Fruit fly (Drosophila melanogaster) whole organism, adult: Measurements from ENCODE around the gene alpha4GT2.

Source experiments
- CG11617 ChIP-seq: fragments of 200-800 bp; sonication (Bioruptor generic); optimal IDR thresholded peaks from 2 replicates; lab custom pipeline; 2017; ENCODE audit warnings: mild to moderate bottlenecking, missing biosample characterization, missing genetic modification reagents, missing genetic modification characterization
- CG1620 ChIP-seq: fragments of 200-800 bp; sonication (Bioruptor generic); optimal IDR thresholded peaks from 2 replicates; lab custom pipeline; 2016; ENCODE audit warnings: missing biosample characterization, missing genetic modification characterization
- CG33017 ChIP-seq: fragments of 200-800 bp; sonication (Bioruptor generic); optimal IDR thresholded peaks from 2 replicates; lab custom pipeline; 2018; ENCODE audit warnings: missing biosample characterization, mild to moderate bottlenecking, missing genetic modification characterization, moderate library complexity
- CG7045 ChIP-seq: fragments of 200-800 bp; sonication (Bioruptor generic); optimal IDR thresholded peaks from 2 replicates; lab custom pipeline; 2017; ENCODE audit warnings: missing biosample characterization, mild to moderate bottlenecking, missing genetic modification characterization
- CG7101 ChIP-seq: fragments of 200-800 bp; sonication (Bioruptor generic); optimal IDR thresholded peaks from 2 replicates; lab custom pipeline; 2018; ENCODE audit warnings: missing biosample characterization, mild to moderate bottlenecking, missing genetic modification characterization, moderate library complexity
- Crg-1 ChIP-seq: fragments of 200-800 bp; sonication (Bioruptor generic); optimal IDR thresholded peaks from 2 replicates; lab custom pipeline; 2016; ENCODE audit warnings: missing biosample characterization, missing genetic modification characterization
- Hr96 ChIP-seq: fragments of 200-800 bp; sonication (Bioruptor generic); optimal IDR thresholded peaks from 2 replicates; lab custom pipeline; 2016; ENCODE audit warnings: missing biosample characterization, missing genetic modification characterization
- Mnt ChIP-seq: fragments of 200-800 bp; sonication (Bioruptor generic); optimal IDR thresholded peaks from 2 replicates; lab custom pipeline; 2016; ENCODE audit warnings: missing biosample characterization, mild to moderate bottlenecking, missing genetic modification characterization
- cic ChIP-seq: fragments of 200-800 bp; sonication (Bioruptor generic); optimal IDR thresholded peaks from 2 replicates; lab custom pipeline; 2017; ENCODE audit warnings: missing biosample characterization, mild to moderate bottlenecking, missing genetic modification characterization, moderate library complexity
- kay ChIP-seq: fragments of 200-800 bp; sonication (Bioruptor generic); peaks from one replicate; lab custom pipeline; 2016; ENCODE audit warnings: missing biosample characterization, missing genetic modification characterization, borderline replicate concordance
- ovo ChIP-seq: fragments of 200-800 bp; sonication (Bioruptor generic); optimal IDR thresholded peaks from 2 replicates; lab custom pipeline; 2016; ENCODE audit warnings: missing biosample characterization, missing genetic modification characterization
- pad ChIP-seq: fragments of 200-800 bp; sonication (Bioruptor generic); optimal IDR thresholded peaks from 3 replicates; lab custom pipeline; 2017; ENCODE audit warnings: missing biosample characterization, missing genetic modification characterization, mild to moderate bottlenecking, moderate library complexity, missing genetic modification reagents

DNA sequence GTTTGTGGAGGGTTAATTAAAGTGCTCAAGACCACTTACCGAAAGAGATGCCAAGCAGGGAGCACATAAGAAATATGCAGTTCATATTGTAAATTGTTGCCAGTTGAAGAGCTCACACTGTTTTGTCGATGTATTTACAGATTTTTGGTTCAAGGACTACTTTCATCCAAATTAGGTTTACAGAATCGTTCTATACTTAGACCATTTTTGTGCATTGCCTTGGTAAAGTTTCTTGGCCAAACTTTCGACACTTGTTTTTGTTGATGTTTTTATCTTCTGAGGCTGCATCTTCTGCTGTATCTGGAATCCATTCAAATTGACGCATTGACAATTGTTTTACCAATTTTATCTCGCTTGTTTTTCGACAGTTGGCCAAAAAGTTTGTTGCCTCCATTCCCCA lies 41.7 kb upstream of the alpha4GT2 start, which contains the start of gene CG31093:
- no peak for TF ChIP-seq kay
- TF ChIP-seq pad (GFP tag; lab: Kevin White, UChicago), result no peak
- no peak for TF ChIP-seq CG1620 (GFP tag; lab: Kevin White, UChicago)
- no peak for TF ChIP-seq Hr96 (GFP tag; lab: Kevin White, UChicago)
- no peak for TF ChIP-seq CG11617 (GFP tag; lab: Kevin White, UChicago)
- no peak for TF ChIP-seq Crg-1
- no peak for TF ChIP-seq CG33017
- no peak for TF ChIP-seq CG7101 (tag; lab: Kevin White, UChicago)
- no peak for TF ChIP-seq Mnt (GFP tag; lab: Kevin White, UChicago)
- TF ChIP-seq ovo (GFP tag; lab: Kevin White, UChicago), result no peak
- no peak for TF ChIP-seq CG7045
- TF ChIP-seq cic (GFP tag; lab: Kevin White, UChicago), result no peak
